Worm (Caenorhabditis elegans): Measurements from ENCODE around the gene frm-7.

Gene frm-7

ce11 chrV:12343419-12343969 lies 41.2 kb downstream of the frm-7 start, which contains the start of gene tomm-20 (continued):
- TF ChIP-seq ZK185.1 (tag; optimal IDR thresholded peaks at IDR 0.05; ENCODE audit: poor library complexity, severe bottlenecking), result peak; percentile 92
- TF ChIP-seq snpc-1.1 (tag; optimal IDR thresholded peaks at IDR 0.05; ENCODE audit: insufficient read depth), result peak; percentile 40
- TF ChIP-seq madf-8 (GFP tag; conservative IDR thresholded peaks at IDR 0.05), result peak; percentile 65
- no peak for TF ChIP-seq mes-4 (tag; optimal IDR thresholded peaks at IDR 0.05)
- TF ChIP-seq ceh-40 (GFP tag; IDR thresholded peaks at IDR 0.05), result no peak
- 0 out of 2 replicates have a peak, but pooled peaks have one; percentile 43 for TF ChIP-seq C17E4.6 (GFP tag; IDR thresholded peaks at IDR 0.05)
- TF ChIP-seq ceh-91 (GFP tag; IDR thresholded peaks at IDR 0.05), result peak; percentile 10; the same call in 1 of the 2 replicates
- no peak for TF ChIP-seq bed-1 (GFP tag; IDR thresholded peaks at IDR 0.05)
- peak; percentile 74 for TF ChIP-seq hmg-1.2 (GFP tag; IDR thresholded peaks at IDR 0.05)
- TF ChIP-seq lin-40 (tag; optimal IDR thresholded peaks at IDR 0.05), result peak; percentile 93
- TF ChIP-seq nhr-90 (tag; optimal IDR thresholded peaks at IDR 0.05), result no peak
- no peak for TF ChIP-seq mel-28 (tag; optimal IDR thresholded peaks at IDR 0.05; ENCODE audit: borderline replicate concordance)
- TF ChIP-seq T07F8.4 (tag; optimal IDR thresholded peaks at IDR 0.05), result no peak
- no peak for TF ChIP-seq unc-62 (GFP tag; optimal IDR thresholded peaks at IDR 0.05)
- peak; percentile 86 to 98 (median 92) for TF ChIP-seq lin-35 (GFP tag; optimal IDR thresholded peaks at IDR 0.05)
- no peak for TF ChIP-seq zfh-2 (GFP tag; conservative IDR thresholded peaks at IDR 0.05)
- TF ChIP-seq Y53F4B.3 (GFP tag; IDR thresholded peaks at IDR 0.05), result no peak
- peak; percentile 31 for TF ChIP-seq B0261.1 (tag; optimal IDR thresholded peaks at IDR 0.05)
- TF ChIP-seq him-1 (tag; optimal IDR thresholded peaks at IDR 0.05), result peak; percentile 53
- peak; percentile 87 for TF ChIP-seq attf-3 (GFP tag; conservative IDR thresholded peaks at IDR 0.05)
- peak; percentile 39 for TF ChIP-seq B0035.1 (tag; optimal IDR thresholded peaks at IDR 0.05)
- peak; percentile 90 for TF ChIP-seq attf-5 (GFP tag; optimal IDR thresholded peaks at IDR 0.05)
- TF ChIP-seq lsl-1 (GFP tag; optimal IDR thresholded peaks at IDR 0.05), result peak; percentile 75
- no peak for TF ChIP-seq ztf-28 (GFP tag; IDR thresholded peaks at IDR 0.05)
- no peak for TF ChIP-seq ets-4 (GFP tag; optimal IDR thresholded peaks at IDR 0.05)
- TF ChIP-seq gei-17 (GFP tag; optimal IDR thresholded peaks at IDR 0.05), result peak; percentile 20
- peak; percentile 92 for TF ChIP-seq pbrm-1 (GFP tag; IDR thresholded peaks at IDR 0.05)
- peak; percentile 84 for TF ChIP-seq Y56A3A.18 (GFP tag; IDR thresholded peaks at IDR 0.05)
- peak; percentile 94 for TF ChIP-seq ekl-4 (GFP tag; IDR thresholded peaks at IDR 0.05)
- TF ChIP-seq ama-1 (optimal IDR thresholded peaks at IDR 0.05), result no peak
- TF ChIP-seq ama-1 (GFP tag; optimal IDR thresholded peaks at IDR 0.05), result no peak
- no peak for TF ChIP-seq Y67H2A.10 (GFP tag; conservative IDR thresholded peaks at IDR 0.05)
- TF ChIP-seq mxl-1 (tag; optimal IDR thresholded peaks at IDR 0.05), result no peak
- TF ChIP-seq ceh-100 (GFP tag; IDR thresholded peaks at IDR 0.05), result peak; percentile 81
- no peak for TF ChIP-seq ceh-58 (GFP tag; IDR thresholded peaks at IDR 0.05)
- no peak for TF ChIP-seq F37B4.10 (GFP tag; IDR thresholded peaks at IDR 0.05)
- no peak for TF ChIP-seq sdz-38 (tag; optimal IDR thresholded peaks at IDR 0.05)
- TF ChIP-seq repo-1 (tag; optimal IDR thresholded peaks at IDR 0.05), result peak; percentile 83
- no peak for TF ChIP-seq hlh-26 (GFP tag; conservative IDR thresholded peaks at IDR 0.05)
- TF ChIP-seq rec-8 (tag; optimal IDR thresholded peaks at IDR 0.05), result no peak
- TF ChIP-seq sea-2 (GFP tag; IDR thresholded peaks at IDR 0.05), result no peak
- TF ChIP-seq Y53G8AR.9 (GFP tag; conservative IDR thresholded peaks at IDR 0.05), result peak; percentile 94
- TF ChIP-seq lin-54 (GFP tag; optimal IDR thresholded peaks at IDR 0.05), result peak; percentile 98
- peak; percentile 62 for TF ChIP-seq D2030.7 (GFP tag; IDR thresholded peaks at IDR 0.05)
- peak; percentile 71 for TF ChIP-seq tbp1 (GFP tag; optimal IDR thresholded peaks at IDR 0.05)
- TF ChIP-seq let-607 (tag; optimal IDR thresholded peaks at IDR 0.05), result peak in 1 of 2 experiments; percentile 76
- TF ChIP-seq nhr-179 (tag; optimal IDR thresholded peaks at IDR 0.05), result no peak
- TF ChIP-seq F55B11.4 (tag; optimal IDR thresholded peaks at IDR 0.05; ENCODE audit: borderline replicate concordance, insufficient read depth), result no peak
